Worm (Caenorhabditis elegans) whole organism, L4 larva: Measurements from ENCODE around the gene cnnm-5.

ENCODE experiments used
- D1046.2 ChIP-seq: fragments of 200-800 bp; sonication (Bioruptor generic); IDR thresholded peaks from 2 replicates; pipeline ENCODE4 v1.3.6; 2022; ENCODE audit warnings: missing genetic modification characterization, missing compliant biosample characterization
- T26A8.4 ChIP-seq: fragments of 200-800 bp; sonication (Bioruptor generic); IDR thresholded peaks from 2 replicates; pipeline ENCODE4 v1.3.6; 2022; ENCODE audit warnings: missing genetic modification characterization, missing compliant biosample characterization
- Y48G9A.11 ChIP-seq: fragments of 200-800 bp; sonication (Bioruptor generic); IDR thresholded peaks from 2 replicates; pipeline ENCODE4 v1.3.6; 2022; ENCODE audit warnings: missing genetic modification reagents, missing genetic modification characterization, missing compliant biosample characterization
- Y75B8A.6 ChIP-seq: fragments of 200-800 bp; sonication (Bioruptor generic); IDR thresholded peaks from 2 replicates; pipeline ENCODE4 v1.3.6; 2022; ENCODE audit warnings: missing genetic modification reagents, missing genetic modification characterization, missing compliant biosample characterization
- aha-1 ChIP-seq: fragments of 150-350 bp; peaks from one replicate; lab custom pipeline; 2014; ENCODE audit warnings: missing biosample characterization, missing genetic modification characterization
- ceh-32 ChIP-seq: sonication (generic microtip); optimal IDR thresholded peaks from 2 replicates; lab custom pipeline; 2016; ENCODE audit warnings: mild to moderate bottlenecking, missing genetic modification characterization, missing compliant biosample characterization; ENCODE audit not compliant: poor library complexity
- ceh-62 ChIP-seq: sonication (generic microtip); optimal IDR thresholded peaks from 2 replicates; lab custom pipeline; 2017; ENCODE audit warnings: missing biosample characterization, missing genetic modification characterization
- daf-12 ChIP-seq: fragments of 150-350 bp; optimal IDR thresholded peaks from 2 replicates; lab custom pipeline; 2014; ENCODE audit warnings: missing biosample characterization, missing genetic modification reagents, missing genetic modification characterization
- daf-16 ChIP-seq, 3 experiments: sonication (generic microtip); optimal IDR thresholded peaks; 2 replicates each; lab custom pipeline; 2016 to 2017; ENCODE audit warnings: missing genetic modification characterization in 3 of 3, missing genetic modification reagents in 3 of 3, mild to moderate bottlenecking in 2 of 3, missing compliant biosample characterization in 2 of 3, missing biosample characterization in 1 of 3, moderate library complexity in 1 of 3
- daf-8 ChIP-seq: fragments of 200-800 bp; sonication (Bioruptor generic); IDR thresholded peaks from 2 replicates; pipeline ENCODE4 v1.3.6; 2022; ENCODE audit warnings: missing genetic modification characterization, missing compliant biosample characterization
- egl-27 ChIP-seq: sonication (generic microtip); optimal IDR thresholded peaks from 3 replicates; lab custom pipeline; 2017; ENCODE audit warnings: missing biosample characterization, missing genetic modification reagents, missing genetic modification characterization
- fos-1 ChIP-seq: fragments of 150-350 bp; optimal IDR thresholded peaks from 2 replicates; lab custom pipeline; 2014; ENCODE audit warnings: missing biosample characterization, missing genetic modification characterization
- hlh-30 ChIP-seq: sonication (generic microtip); optimal IDR thresholded peaks from 2 replicates; lab custom pipeline; 2017; ENCODE audit warnings: antibody characterized with exemption, mild to moderate bottlenecking, missing genetic modification characterization, missing compliant biosample characterization; ENCODE audit not compliant: insufficient read depth
- lin-38 ChIP-seq: fragments of 200-800 bp; sonication (Bioruptor generic); IDR thresholded peaks from 2 replicates; pipeline ENCODE4 v1.3.6; 2022; ENCODE audit warnings: missing genetic modification reagents, missing genetic modification characterization, missing compliant biosample characterization
- mxl-3 ChIP-seq: fragments of 200-800 bp; sonication (Bioruptor generic); optimal IDR thresholded peaks from 2 replicates; lab custom pipeline; 2018; ENCODE audit warnings: mild to moderate bottlenecking, missing genetic modification characterization, missing compliant biosample characterization
- nhr-11 ChIP-seq: fragments of 150-350 bp; optimal IDR thresholded peaks from 2 replicates; lab custom pipeline; 2014; ENCODE audit warnings: missing biosample characterization, missing genetic modification characterization
- nhr-28 ChIP-seq: fragments of 150-350 bp; optimal IDR thresholded peaks from 2 replicates; lab custom pipeline; 2014; ENCODE audit warnings: missing biosample characterization, missing genetic modification characterization
- pha-4 ChIP-seq, 2 experiments: fragments of 150-350 bp in 1 of 2; fragments of 200-800 bp in 1 of 2; sonication (Bioruptor generic) in 1 of 2; IDR thresholded peaks in 1 of 2; optimal IDR thresholded peaks in 1 of 2; 2 replicates each; pipeline versions ENCODE4 v1.3.6 to Lab custom; 2014 to 2022; ENCODE audit warnings: missing genetic modification characterization in 2 of 2, missing genetic modification reagents in 2 of 2, missing biosample characterization in 1 of 2, missing compliant biosample characterization in 1 of 2
- php-3 ChIP-seq: fragments of 200-800 bp; sonication (Bioruptor generic); IDR thresholded peaks from 2 replicates; pipeline ENCODE4 v1.3.6; 2022; ENCODE audit warnings: missing genetic modification reagents, missing genetic modification characterization, missing compliant biosample characterization
- spr-3 ChIP-seq: fragments of 200-800 bp; sonication (Bioruptor generic); optimal IDR thresholded peaks from 2 replicates; lab custom pipeline; 2018; ENCODE audit warnings: mild to moderate bottlenecking, missing genetic modification characterization, missing compliant biosample characterization
- tag-97 ChIP-seq: fragments of 200-800 bp; sonication (Bioruptor generic); IDR thresholded peaks from 2 replicates; pipeline ENCODE4 v1.3.6; 2022; ENCODE audit warnings: missing genetic modification characterization, missing compliant biosample characterization
- unc-130 ChIP-seq: sonication (generic microtip); optimal IDR thresholded peaks from 2 replicates; lab custom pipeline; 2016; ENCODE audit warnings: missing genetic modification reagents, missing genetic modification characterization, missing compliant biosample characterization
- unc-62 ChIP-seq, 3 experiments: fragments of 150-350 bp in 1 of 3; sonication (generic microtip); optimal IDR thresholded peaks in 2 of 3; peaks in 1 of 3; 1 replicate in 1 of 3; 2 replicates in 2 of 3; lab custom pipeline; 2014 to 2017; ENCODE audit warnings: missing biosample characterization in 3 of 3, missing genetic modification characterization in 3 of 3, missing genetic modification reagents in 3 of 3, missing genotype in 1 of 3

cnnm-5 gene

ce11 chrIII:3782853-3783252, 46.2 kb downstream of the cnnm-5 start (continued):
- TF ChIP-seq nhr-11: peak; percentile 73
- no peak for TF ChIP-seq fos-1 (tag; lab: Kevin White, UChicago)

ce11 chrIII:3781827-3782226, 47.2 kb downstream of the cnnm-5 start:
- peak; percentile 68 for TF ChIP-seq nhr-11
- no peak for TF ChIP-seq daf-12
- TF ChIP-seq D1046.2: no peak
- TF ChIP-seq ceh-32 (tag; lab: Kevin White, UChicago): no peak
- TF ChIP-seq tag-97 (GFP tag; lab: Robert Waterston, UW): no peak
- no peak for TF ChIP-seq pha-4 (GFP tag; IDR thresholded peaks at IDR 0.05; lab: Robert Waterston, UW)
- TF ChIP-seq pha-4 (tag; optimal IDR thresholded peaks at IDR 0.05; lab: Kevin White, UChicago): no peak
- no peak for TF ChIP-seq spr-3
- no peak for TF ChIP-seq daf-8 (GFP tag; lab: Robert Waterston, UW)
- no peak for TF ChIP-seq unc-130
- TF ChIP-seq daf-16 (GFP tag; optimal IDR thresholded peaks at IDR 0.05; lab: Kevin White, UChicago): peak in 1 of 2 experiments; percentile 11
- TF ChIP-seq daf-16 (tag; optimal IDR thresholded peaks at IDR 0.05; lab: Kevin White, UChicago): no peak
- peak in 1 of 2 experiments; percentile 62 for TF ChIP-seq unc-62 (GFP tag; optimal IDR thresholded peaks at IDR 0.05 in 1 of 2; lab: Kevin White, UChicago)
- TF ChIP-seq unc-62 (tag; optimal IDR thresholded peaks at IDR 0.05; lab: Kevin White, UChicago): no peak
- no peak for TF ChIP-seq egl-27 (tag; lab: Kevin White, UChicago)
- TF ChIP-seq Y75B8A.6 (GFP tag; lab: Robert Waterston, UW): no peak
- peak; percentile 42 for TF ChIP-seq mxl-3 (GFP tag; lab: Kevin White, UChicago)
- TF ChIP-seq aha-1: peak; percentile 78
- no peak for TF ChIP-seq php-3 (GFP tag; lab: Robert Waterston, UW)
- TF ChIP-seq lin-38: no peak
- TF ChIP-seq Y48G9A.11: no peak
- TF ChIP-seq hlh-30: peak; percentile 50
- no peak for TF ChIP-seq T26A8.4
- TF ChIP-seq ceh-62: no peak
- peak; percentile 21 for TF ChIP-seq nhr-28 (tag; lab: Kevin White, UChicago)
- TF ChIP-seq, all 104 proteins: peak for 7
